Worm (Caenorhabditis elegans) whole organism, mixed stage, embryonic: Measurements from ENCODE around the gene R05G9.5.

Experiments used
- bed-3 ChIP-seq: fragments of 200-800 bp; sonication (Bioruptor generic); optimal IDR thresholded peaks from 3 replicates; lab custom pipeline; 2018; ENCODE audit warnings: mild to moderate bottlenecking, missing genetic modification characterization, moderate library complexity, missing compliant biosample characterization
- ceh-39 ChIP-seq: fragments of 150-350 bp; optimal IDR thresholded peaks from 2 replicates; lab custom pipeline; 2014; ENCODE audit warnings: missing biosample characterization, missing genetic modification characterization
- ceh-83 ChIP-seq: fragments of 200-800 bp; sonication (Bioruptor generic); optimal IDR thresholded peaks from 2 replicates; lab custom pipeline; 2018; ENCODE audit warnings: mild to moderate bottlenecking, missing genetic modification characterization, missing compliant biosample characterization
- ces-1 ChIP-seq: fragments of 150-350 bp; optimal IDR thresholded peaks from 2 replicates; lab custom pipeline; 2014; ENCODE audit warnings: missing biosample characterization, missing genetic modification reagents, missing genetic modification characterization
- cnd-1 ChIP-seq: fragments of 200-800 bp; sonication (Bioruptor generic); optimal IDR thresholded peaks from 2 replicates; lab custom pipeline; 2018; ENCODE audit warnings: mild to moderate bottlenecking, missing genetic modification characterization, missing compliant biosample characterization
- drap-1 ChIP-seq: fragments of 200-800 bp; sonication (Bioruptor generic); optimal IDR thresholded peaks from 3 replicates; lab custom pipeline; 2018; ENCODE audit warnings: mild to moderate bottlenecking, missing genetic modification characterization, missing compliant biosample characterization
- elt-1 ChIP-seq: sonication (generic microtip); optimal IDR thresholded peaks from 2 replicates; lab custom pipeline; 2017; ENCODE audit warnings: missing genetic modification characterization, mild to moderate bottlenecking, missing compliant biosample characterization, antibody characterized with exemption, moderate library complexity, borderline replicate concordance; ENCODE audit not compliant: insufficient read depth
- elt-3 ChIP-seq: fragments of 150-350 bp; optimal IDR thresholded peaks from 2 replicates; lab custom pipeline; 2014; ENCODE audit warnings: missing biosample characterization, missing genetic modification characterization
- flh-1 ChIP-seq: fragments of 200-800 bp; sonication (Bioruptor generic); optimal IDR thresholded peaks from 2 replicates; lab custom pipeline; 2018; ENCODE audit warnings: mild to moderate bottlenecking, missing genetic modification characterization, moderate library complexity, missing compliant biosample characterization
- hlh-1 ChIP-seq: fragments of 150-350 bp; optimal IDR thresholded peaks from 2 replicates; lab custom pipeline; 2014; ENCODE audit warnings: missing biosample characterization, missing genetic modification reagents, missing genetic modification characterization
- lin-32 ChIP-seq: fragments of 200-800 bp; sonication (Bioruptor generic); optimal IDR thresholded peaks from 2 replicates; lab custom pipeline; 2018; ENCODE audit warnings: mild to moderate bottlenecking, missing genetic modification characterization, missing compliant biosample characterization
- lsy-2 ChIP-seq: fragments of 150-350 bp; optimal IDR thresholded peaks from 2 replicates; lab custom pipeline; 2014; ENCODE audit warnings: missing biosample characterization, missing genetic modification characterization
- mab-5 ChIP-seq: fragments of 150-350 bp; optimal IDR thresholded peaks from 2 replicates; lab custom pipeline; 2014; ENCODE audit warnings: missing biosample characterization, missing genetic modification characterization
- mep-1 ChIP-seq: fragments of 150-350 bp; optimal IDR thresholded peaks from 2 replicates; lab custom pipeline; 2017; ENCODE audit warnings: missing biosample characterization, missing genetic modification reagents, missing genetic modification characterization, inconsistent platforms
- mls-2 ChIP-seq: sonication (generic microtip); optimal IDR thresholded peaks from 2 replicates; lab custom pipeline; 2016; ENCODE audit warnings: mild to moderate bottlenecking, missing genetic modification characterization, moderate library complexity, missing compliant biosample characterization
- nhr-2 ChIP-seq: fragments of 150-350 bp; optimal IDR thresholded peaks from 2 replicates; lab custom pipeline; 2014; ENCODE audit warnings: missing biosample characterization, missing genetic modification characterization
- nhr-237 ChIP-seq: fragments of 150-350 bp; optimal IDR thresholded peaks from 2 replicates; lab custom pipeline; 2014; ENCODE audit warnings: missing biosample characterization, missing genetic modification characterization
- nhr-28 ChIP-seq: fragments of 150-350 bp; optimal IDR thresholded peaks from 2 replicates; lab custom pipeline; 2014; ENCODE audit warnings: missing biosample characterization, missing genetic modification characterization
- nhr-76 ChIP-seq: sonication (generic microtip); optimal IDR thresholded peaks from 2 replicates; lab custom pipeline; 2017; ENCODE audit warnings: missing biosample characterization, missing genetic modification characterization
- pha-4 ChIP-seq: fragments of 150-350 bp; optimal IDR thresholded peaks from 2 replicates; lab custom pipeline; 2018; ENCODE audit warnings: missing biosample characterization, missing genetic modification reagents, missing genetic modification characterization
- sem-2 ChIP-seq: fragments of 200-800 bp; sonication (Bioruptor generic); optimal IDR thresholded peaks from 2 replicates; lab custom pipeline; 2018; ENCODE audit warnings: mild to moderate bottlenecking, missing genetic modification characterization, missing compliant biosample characterization
- snpc-4 ChIP-seq: fragments of 150-350 bp; optimal IDR thresholded peaks from 2 replicates; lab custom pipeline; 2014; ENCODE audit warnings: missing biosample characterization, missing genetic modification characterization
- sptf-1 ChIP-seq: sonication (generic microtip); optimal IDR thresholded peaks from 2 replicates; lab custom pipeline; 2017; ENCODE audit warnings: mild to moderate bottlenecking, missing genetic modification characterization, moderate library complexity, missing compliant biosample characterization
- tbx-8 ChIP-seq: fragments of 200-800 bp; sonication (Bioruptor generic); optimal IDR thresholded peaks from 2 replicates; lab custom pipeline; 2018; ENCODE audit warnings: mild to moderate bottlenecking, missing genetic modification characterization, moderate library complexity, missing compliant biosample characterization
- unc-120 ChIP-seq: sonication (generic microtip); optimal IDR thresholded peaks from 2 replicates; lab custom pipeline; 2017; ENCODE audit warnings: missing genetic modification characterization, missing compliant biosample characterization; ENCODE audit not compliant: poor library complexity, severe bottlenecking
- unc-39 ChIP-seq: fragments of 150-350 bp; optimal IDR thresholded peaks from 2 replicates; lab custom pipeline; 2014; ENCODE audit warnings: missing biosample characterization, missing genetic modification characterization
- unc-62 ChIP-seq: fragments of 150-350 bp; optimal IDR thresholded peaks from 2 replicates; lab custom pipeline; 2014; ENCODE audit warnings: missing biosample characterization, missing genetic modification reagents, missing genetic modification characterization
- zip-8 ChIP-seq: fragments of 150-350 bp; optimal IDR thresholded peaks from 2 replicates; lab custom pipeline; 2014; ENCODE audit warnings: missing biosample characterization, missing genetic modification characterization
- ztf-11 ChIP-seq: fragments of 150-350 bp; optimal IDR thresholded peaks from 2 replicates; lab custom pipeline; 2014; ENCODE audit warnings: missing biosample characterization, missing genetic modification characterization

The R05G9.5 gene

ce11 chrII:6500161-6500560 is at the start of gene R05G9.5:
Gene R05G9.5, minus strand, starts transcription at chrII:6500261.
- TF ChIP-seq nhr-2 (tag; lab: Kevin White, UChicago): no peak
- no peak for TF ChIP-seq nhr-28 (tag; lab: Kevin White, UChicago)
- TF ChIP-seq mls-2: no peak
- no peak for TF ChIP-seq cnd-1

- no peak for TF ChIP-seq elt-1 (tag; lab: Kevin White, UChicago)
- no peak for TF ChIP-seq lin-32 (GFP tag; lab: Kevin White, UChicago)
- peak; percentile 92 for TF ChIP-seq hlh-1 (tag; lab: Kevin White, UChicago)
- no peak for TF ChIP-seq cnd-1
- no peak for TF ChIP-seq nhr-2 (tag; lab: Kevin White, UChicago)
- no peak for TF ChIP-seq ztf-11 (tag; lab: Kevin White, UChicago)
- no peak for TF ChIP-seq mep-1 (tag; lab: Kevin White, UChicago)
- no peak for TF ChIP-seq lsy-2 (tag; lab: Kevin White, UChicago)
- no peak for TF ChIP-seq unc-39 (tag; lab: Kevin White, UChicago)
- no peak for TF ChIP-seq mls-2
- no peak for TF ChIP-seq bed-3 (GFP tag; lab: Kevin White, UChicago)
- TF ChIP-seq ceh-83 (GFP tag; lab: Kevin White, UChicago): no peak
- no peak for TF ChIP-seq elt-3
- peak; percentile 46 for TF ChIP-seq unc-120 (tag; lab: Kevin White, UChicago)
- TF ChIP-seq sem-2 (GFP tag; lab: Kevin White, UChicago): no peak
- no peak for TF ChIP-seq drap-1
- TF ChIP-seq unc-62 (GFP tag; lab: Kevin White, UChicago): peak; percentile 85
- no peak for TF ChIP-seq tbx-8 (GFP tag; lab: Kevin White, UChicago)
- no peak for TF ChIP-seq flh-1 (GFP tag; lab: Kevin White, UChicago)
- TF ChIP-seq pha-4: no peak
Measured at ce11 chrII:6544842-6545410, 44.9 kb upstream of the R05G9.5 start, which contains the start of gene lron-15. Gene lron-15, minus strand, starts transcription at chrII:6544892.

ce11 chrII:6535957-6536424 is 35.9 kb upstream of the R05G9.5 start, which contains the start of gene utp-20:
Gene utp-20, plus strand, starts transcription at chrII:6536374.
- TF ChIP-seq tbx-8 (GFP tag; lab: Kevin White, UChicago) (no peak), ceh-39 (tag; lab: Kevin White, UChicago) (peak; percentile 39), ces-1 (GFP tag; lab: Kevin White, UChicago) (peak; percentile 84), lsy-2 (tag; lab: Kevin White, UChicago) (peak; percentile 65), nhr-237 (tag; lab: Kevin White, UChicago) (peak; percentile 25)

ce11 chrII:6531940-6532339 is 31.9 kb upstream of the R05G9.5 start, which contains the start of gene abcx-1:
Gene abcx-1, plus strand, starts transcription at chrII:6532163.
- TF ChIP-seq lin-32 (GFP tag; lab: Kevin White, UChicago) (no peak), nhr-76 (tag; lab: Kevin White, UChicago) (no peak), ztf-11 (tag; lab: Kevin White, UChicago) (no peak), sptf-1 (tag; lab: Kevin White, UChicago) (no peak), cnd-1 (no peak), ceh-83 (GFP tag; lab: Kevin White, UChicago) (no peak), unc-62 (GFP tag; lab: Kevin White, UChicago) (no peak), nhr-237 (tag; lab: Kevin White, UChicago) (no peak), lsy-2 (tag; lab: Kevin White, UChicago) (no peak), elt-1 (tag; lab: Kevin White, UChicago) (no peak), sem-2 (GFP tag; lab: Kevin White, UChicago) (no peak), flh-1 (GFP tag; lab: Kevin White, UChicago) (no peak), snpc-4 (no peak), mls-2 (no peak), tbx-8 (GFP tag; lab: Kevin White, UChicago) (no peak), nhr-2 (tag; lab: Kevin White, UChicago) (no peak), pha-4 (no peak), zip-8 (tag; lab: Kevin White, UChicago) (no peak), nhr-28 (tag; lab: Kevin White, UChicago) (no peak)

ce11 chrII:6531527-6531926 is 31.5 kb upstream of the R05G9.5 start, which contains the start of gene abch-1:
Gene abch-1, minus strand, starts transcription at chrII:6531627.
- no peak for TF ChIP-seq ces-1 (GFP tag; lab: Kevin White, UChicago)
- TF ChIP-seq mab-5 (tag; lab: Kevin White, UChicago): no peak
- TF ChIP-seq lin-32 (GFP tag; lab: Kevin White, UChicago): no peak
- no peak for TF ChIP-seq ceh-83 (GFP tag; lab: Kevin White, UChicago)
- TF ChIP-seq mls-2: no peak
- TF ChIP-seq flh-1 (GFP tag; lab: Kevin White, UChicago): no peak
- no peak for TF ChIP-seq cnd-1
- TF ChIP-seq nhr-2 (tag; lab: Kevin White, UChicago): no peak
- no peak for TF ChIP-seq lsy-2 (tag; lab: Kevin White, UChicago)
- no peak for TF ChIP-seq sem-2 (GFP tag; lab: Kevin White, UChicago)
